Worm (Caenorhabditis elegans) whole organism, mixed stage, embryonic: Measurements from ENCODE around the gene byn-1.

Experiments
- M03D4.4 ChIP-seq: sonication (generic microtip); optimal IDR thresholded peaks from 2 replicates; lab custom pipeline; 2017; ENCODE audit warnings: mild to moderate bottlenecking, missing genetic modification characterization, missing compliant biosample characterization
- blmp-1 ChIP-seq: fragments of 150-350 bp; optimal IDR thresholded peaks from 2 replicates; lab custom pipeline; 2014; ENCODE audit warnings: missing biosample characterization, missing genetic modification characterization
- elt-1 ChIP-seq: sonication (generic microtip); optimal IDR thresholded peaks from 2 replicates; lab custom pipeline; 2017; ENCODE audit warnings: missing genetic modification characterization, mild to moderate bottlenecking, missing compliant biosample characterization, antibody characterized with exemption, moderate library complexity, borderline replicate concordance; ENCODE audit not compliant: insufficient read depth
- lin-13 ChIP-seq: fragments of 150-350 bp; optimal IDR thresholded peaks from 2 replicates; lab custom pipeline; 2014; ENCODE audit warnings: missing biosample characterization, missing genetic modification characterization
- lsy-2 ChIP-seq: fragments of 150-350 bp; optimal IDR thresholded peaks from 2 replicates; lab custom pipeline; 2014; ENCODE audit warnings: missing biosample characterization, missing genetic modification characterization
- mab-5 ChIP-seq: fragments of 150-350 bp; optimal IDR thresholded peaks from 2 replicates; lab custom pipeline; 2014; ENCODE audit warnings: missing biosample characterization, missing genetic modification characterization
- nhr-237 ChIP-seq: fragments of 150-350 bp; optimal IDR thresholded peaks from 2 replicates; lab custom pipeline; 2014; ENCODE audit warnings: missing biosample characterization, missing genetic modification characterization
- nhr-76 ChIP-seq: sonication (generic microtip); optimal IDR thresholded peaks from 2 replicates; lab custom pipeline; 2017; ENCODE audit warnings: missing biosample characterization, missing genetic modification characterization
- snpc-4 ChIP-seq: fragments of 150-350 bp; optimal IDR thresholded peaks from 2 replicates; lab custom pipeline; 2014; ENCODE audit warnings: missing biosample characterization, missing genetic modification characterization
- unc-62 ChIP-seq: fragments of 150-350 bp; optimal IDR thresholded peaks from 2 replicates; lab custom pipeline; 2014; ENCODE audit warnings: missing biosample characterization, missing genetic modification reagents, missing genetic modification characterization
- ztf-11 ChIP-seq: fragments of 150-350 bp; optimal IDR thresholded peaks from 2 replicates; lab custom pipeline; 2014; ENCODE audit warnings: missing biosample characterization, missing genetic modification characterization

- TF ChIP-seq lsy-2 (tag; lab: Kevin White, UChicago) (no peak), snpc-4 (tag; lab: Kevin White, UChicago) (no peak), mab-5 (tag; lab: Kevin White, UChicago) (no peak), elt-1 (tag; lab: Kevin White, UChicago) (no peak), nhr-237 (tag; lab: Kevin White, UChicago) (no peak), M03D4.4 (no peak), lin-13 (no peak), unc-62 (no peak), blmp-1 (no peak), ztf-11 (tag; lab: Kevin White, UChicago) (no peak), nhr-76 (tag; lab: Kevin White, UChicago) (no peak)
These were observed 43.3 kb upstream of the byn-1 start for ce11 chrIII:6888497-6888896.
